Fruit fly (Drosophila melanogaster) whole organism, adult: ENCODE measurements around the gene htk.

Experiments
- CG1620 ChIP-seq: fragments of 200-800 bp; sonication (Bioruptor generic); optimal IDR thresholded peaks from 2 replicates; lab custom pipeline; 2016; ENCODE audit warnings: missing biosample characterization, missing genetic modification characterization
- CG5204 ChIP-seq: fragments of 200-800 bp; sonication (Bioruptor generic); optimal IDR thresholded peaks from 2 replicates; lab custom pipeline; 2016; ENCODE audit warnings: missing biosample characterization, missing genetic modification characterization
- CG7045 ChIP-seq: fragments of 200-800 bp; sonication (Bioruptor generic); optimal IDR thresholded peaks from 2 replicates; lab custom pipeline; 2017; ENCODE audit warnings: missing biosample characterization, mild to moderate bottlenecking, missing genetic modification characterization
- Clk ChIP-seq: fragments of 200-800 bp; sonication (Bioruptor generic); optimal IDR thresholded peaks from 2 replicates; lab custom pipeline; 2017; ENCODE audit warnings: missing biosample characterization, missing genetic modification characterization
- Crg-1 ChIP-seq: fragments of 200-800 bp; sonication (Bioruptor generic); optimal IDR thresholded peaks from 2 replicates; lab custom pipeline; 2016; ENCODE audit warnings: missing biosample characterization, missing genetic modification characterization
- Hr96 ChIP-seq: fragments of 200-800 bp; sonication (Bioruptor generic); optimal IDR thresholded peaks from 2 replicates; lab custom pipeline; 2016; ENCODE audit warnings: missing biosample characterization, missing genetic modification characterization
- cnc ChIP-seq, 2 experiments: fragments of >200 bp; optimal IDR thresholded peaks; 2 replicates each; lab custom pipeline; 2017
- pad ChIP-seq: fragments of 200-800 bp; sonication (Bioruptor generic); optimal IDR thresholded peaks from 3 replicates; lab custom pipeline; 2017; ENCODE audit warnings: missing biosample characterization, missing genetic modification characterization, mild to moderate bottlenecking, moderate library complexity, missing genetic modification reagents

DNA sequence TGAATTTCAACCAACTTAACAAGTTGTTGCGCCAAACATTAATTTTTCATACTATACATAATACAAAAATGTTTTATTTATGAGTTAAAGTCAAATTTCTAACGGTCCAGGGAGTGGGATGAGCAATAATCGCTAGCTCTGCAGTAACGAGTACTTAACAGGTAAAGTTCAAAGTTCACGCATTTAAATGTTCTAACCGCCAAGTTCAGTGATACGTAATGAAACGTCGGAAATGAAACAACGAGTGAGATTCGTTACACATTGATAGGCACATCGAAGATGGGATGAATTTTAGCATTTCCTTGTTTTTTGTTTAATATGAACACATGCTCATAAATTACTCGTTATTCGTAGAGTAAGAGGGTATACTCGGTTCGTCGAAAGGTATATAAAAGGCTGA, 31.4 kb upstream of the htk start:
- no peak for TF ChIP-seq Crg-1 (GFP tag; lab: Kevin White, UChicago)
- TF ChIP-seq pad (GFP tag; lab: Kevin White, UChicago), result no peak
- no peak for TF ChIP-seq CG1620 (GFP tag; lab: Kevin White, UChicago)
- no peak for TF ChIP-seq CG7045 (GFP tag; lab: Kevin White, UChicago)
- TF ChIP-seq Hr96 (GFP tag; lab: Kevin White, UChicago), result no peak
- no peak for TF ChIP-seq CG5204 (GFP tag; lab: Kevin White, UChicago)
- no peak for TF ChIP-seq Clk (GFP tag; lab: Kevin White, UChicago)
- no peak for TF ChIP-seq cnc (optimal IDR thresholded peaks at IDR 0.05; lab: Kevin White, UChicago)
